Fruit fly (Drosophila melanogaster): ENCODE data around the gene CG13984.

- TF ChIP-seq Blimp-1 (GFP tag; optimal IDR thresholded peaks at IDR 0.05): no peak
- no peak for TF ChIP-seq esn (GFP tag; optimal IDR thresholded peaks at IDR 0.05)
- TF ChIP-seq OdsH (GFP tag; optimal IDR thresholded peaks at IDR 0.05): no peak
Observed at dm6 chr2L:6259629-6260028, 49.0 kb upstream of the CG13984 start.

Measured in whole organism, prepupa.